Worm (Caenorhabditis elegans): ENCODE data around the gene ZK994.6.

ce11 chrV:8468740-8469139 is 38.5 kb downstream of the ZK994.6 start, which contains the start of gene phf-30:
- TF ChIP-seq mab-5 (tag; optimal IDR thresholded peaks at IDR 0.05) (no peak), unc-62 (GFP tag; optimal IDR thresholded peaks at IDR 0.05) (no peak), nhr-76 (tag; optimal IDR thresholded peaks at IDR 0.05) (no peak)

Data from whole organism, mixed stage, embryonic.